Worm (Caenorhabditis elegans): ENCODE data around the gene srd-43.

DNA sequence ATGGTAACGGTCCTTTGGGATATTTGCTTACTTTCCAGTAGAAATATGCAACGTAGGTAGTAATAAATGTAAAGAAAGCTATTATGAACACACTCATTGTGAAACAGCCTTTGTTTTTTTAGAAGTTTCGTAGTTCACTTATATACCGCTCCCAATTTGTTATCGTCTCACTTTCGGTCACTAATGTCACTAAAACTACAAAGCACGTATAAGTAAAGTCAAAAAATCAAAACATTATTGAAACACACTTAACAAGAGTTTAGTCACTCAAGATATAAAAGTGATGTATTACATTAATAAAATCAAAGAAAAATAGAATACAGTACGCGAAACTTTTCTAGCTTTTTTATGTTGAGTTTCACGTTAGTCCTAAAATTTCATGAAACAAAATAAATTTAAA lies 31.5 kb downstream of the srd-43 start, which contains the start of gene cyp-14A3:
- TF ChIP-seq flt-1 (GFP tag; IDR thresholded peaks at IDR 0.05) (no peak), cog-1 (tag; optimal IDR thresholded peaks at IDR 0.05) (no peak), klf-2 (GFP tag; conservative IDR thresholded peaks at IDR 0.05) (no peak), ztf-29 (GFP tag; IDR thresholded peaks at IDR 0.05) (no peak), ztf-23 (GFP tag; IDR thresholded peaks at IDR 0.05) (no peak), ref-1 (GFP tag; conservative IDR thresholded peaks at IDR 0.05) (no peak)

All from whole organism, midembryonic.